Worm (Caenorhabditis elegans): ENCODE data around the gene ceh-57.
A peak's percentile ranks its signal among the peaks of the same experiment; 100 is the strongest.

ceh-57 gene

DNA sequence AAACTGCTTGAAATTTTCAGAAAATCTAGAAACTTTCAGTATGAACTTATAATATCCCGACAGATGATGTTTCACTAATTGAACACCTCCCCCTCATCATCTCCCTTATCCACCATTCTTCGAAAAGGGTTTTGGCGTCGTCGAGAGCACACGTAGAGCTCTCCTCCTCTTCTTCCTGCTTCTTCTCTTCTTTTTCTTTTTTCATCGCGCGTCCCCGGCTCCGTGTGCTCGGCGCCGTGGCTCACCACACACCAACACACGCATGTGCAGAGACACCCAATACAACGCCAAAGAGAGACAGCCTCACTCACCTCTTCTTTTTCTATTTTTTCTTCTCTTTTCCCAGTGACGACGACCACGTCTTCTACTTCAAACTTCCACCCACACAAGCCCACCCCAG lies 12.4 kb upstream of the ceh-57 start:
- TF ChIP-seq mel-28 (tag; optimal IDR thresholded peaks at IDR 0.05; ENCODE audit: borderline replicate concordance): no peak
- no peak for TF ChIP-seq ceh-27 (GFP tag; optimal IDR thresholded peaks at IDR 0.05)
- no peak for TF ChIP-seq F37B4.10 (GFP tag; IDR thresholded peaks at IDR 0.05)
- peak; percentile 53; the same call in 1 of the 2 replicates for TF ChIP-seq zfh-2 (GFP tag; conservative IDR thresholded peaks at IDR 0.05)
- no peak for TF ChIP-seq F23B12.7 (tag; optimal IDR thresholded peaks at IDR 0.05; ENCODE audit: insufficient read depth)
- TF ChIP-seq attf-3 (GFP tag; conservative IDR thresholded peaks at IDR 0.05): no peak
- no peak for TF ChIP-seq efl-1 (GFP tag; optimal IDR thresholded peaks at IDR 0.05)
- TF ChIP-seq egrh-3 (GFP tag; IDR thresholded peaks at IDR 0.05): 0 out of 2 replicates have a peak, but pooled peaks have one; percentile 30
- no peak for TF ChIP-seq B0035.1 (tag; optimal IDR thresholded peaks at IDR 0.05)
- no peak for TF ChIP-seq hmg-20 (GFP tag; IDR thresholded peaks at IDR 0.05)
- TF ChIP-seq snpc-4 (GFP tag; optimal IDR thresholded peaks at IDR 0.05): no peak
- no peak for TF ChIP-seq snpc-4 (tag; optimal IDR thresholded peaks at IDR 0.05)
- TF ChIP-seq unc-130 (GFP tag; optimal IDR thresholded peaks at IDR 0.05): no peak
- no peak for TF ChIP-seq madf-10 (tag; optimal IDR thresholded peaks at IDR 0.05)
- TF ChIP-seq ceh-91 (GFP tag; IDR thresholded peaks at IDR 0.05): no peak
- TF ChIP-seq sptf-2 (GFP tag; optimal IDR thresholded peaks at IDR 0.05): no peak
- TF ChIP-seq aptf-3 (GFP tag; IDR thresholded peaks at IDR 0.05): no peak
- no peak for TF ChIP-seq nfya-2 (GFP tag; IDR thresholded peaks at IDR 0.05)

DNA sequence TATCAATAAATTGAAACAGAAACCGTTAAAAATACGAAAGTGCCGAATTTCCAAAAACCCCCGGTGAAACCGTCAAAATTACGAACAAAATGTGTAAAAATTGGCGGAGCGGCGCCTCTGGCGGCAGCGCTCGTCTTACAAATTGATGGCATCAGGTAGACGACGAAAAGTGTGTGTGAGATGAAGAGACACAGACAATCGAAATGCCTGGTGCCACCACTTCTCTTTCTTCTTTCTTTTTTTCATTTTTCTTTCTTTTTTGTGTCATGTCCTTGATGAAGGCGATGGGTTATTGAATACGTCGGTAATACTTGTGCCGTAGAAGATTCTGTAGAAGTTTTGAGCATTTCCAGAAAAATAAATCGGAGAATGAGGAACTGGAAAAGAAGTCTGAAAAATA lies 10.8 kb upstream of the ceh-57 start:
- TF ChIP-seq hmg-1.2 (GFP tag; IDR thresholded peaks at IDR 0.05) (peak; percentile 62), F57C9.4 (tag; optimal IDR thresholded peaks at IDR 0.05) (no peak)

DNA sequence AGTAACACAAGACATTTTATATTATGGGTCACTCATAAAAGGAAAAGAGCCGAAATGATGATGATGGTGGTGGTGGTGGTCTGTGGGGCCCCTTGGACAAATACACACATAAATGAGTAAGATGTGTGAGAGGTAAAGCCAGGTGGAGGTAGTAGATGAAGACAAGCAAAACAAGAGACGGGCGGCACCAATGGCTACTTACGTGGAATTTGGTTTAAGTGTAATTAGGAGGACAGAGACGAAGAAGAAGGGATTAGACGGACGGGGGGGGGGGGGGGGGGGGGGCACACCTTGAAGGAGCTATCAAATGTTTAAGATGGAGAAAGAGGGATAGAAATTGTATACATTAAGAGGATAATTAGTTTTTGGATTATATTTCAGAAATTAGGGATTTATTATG lies 7.7 kb upstream of the ceh-57 start:
- TF ChIP-seq nfya-1 (tag; optimal IDR thresholded peaks at IDR 0.05; ENCODE audit: borderline replicate concordance, insufficient read depth): no peak
- TF ChIP-seq zfh-2 (GFP tag; conservative IDR thresholded peaks at IDR 0.05): no peak
- TF ChIP-seq lsl-1 (GFP tag; optimal IDR thresholded peaks at IDR 0.05): no peak
- no peak for TF ChIP-seq hmg-1.2 (GFP tag; IDR thresholded peaks at IDR 0.05)
- no peak for TF ChIP-seq egrh-3 (GFP tag; IDR thresholded peaks at IDR 0.05)
- no peak for TF ChIP-seq snpc-1.3 (tag; optimal IDR thresholded peaks at IDR 0.05; ENCODE audit: insufficient read depth)
- no peak for TF ChIP-seq dpff-1 (tag; optimal IDR thresholded peaks at IDR 0.05)
- TF ChIP-seq ztf-28 (GFP tag; IDR thresholded peaks at IDR 0.05): no peak
- no peak for TF ChIP-seq attf-5 (GFP tag; optimal IDR thresholded peaks at IDR 0.05)

DNA sequence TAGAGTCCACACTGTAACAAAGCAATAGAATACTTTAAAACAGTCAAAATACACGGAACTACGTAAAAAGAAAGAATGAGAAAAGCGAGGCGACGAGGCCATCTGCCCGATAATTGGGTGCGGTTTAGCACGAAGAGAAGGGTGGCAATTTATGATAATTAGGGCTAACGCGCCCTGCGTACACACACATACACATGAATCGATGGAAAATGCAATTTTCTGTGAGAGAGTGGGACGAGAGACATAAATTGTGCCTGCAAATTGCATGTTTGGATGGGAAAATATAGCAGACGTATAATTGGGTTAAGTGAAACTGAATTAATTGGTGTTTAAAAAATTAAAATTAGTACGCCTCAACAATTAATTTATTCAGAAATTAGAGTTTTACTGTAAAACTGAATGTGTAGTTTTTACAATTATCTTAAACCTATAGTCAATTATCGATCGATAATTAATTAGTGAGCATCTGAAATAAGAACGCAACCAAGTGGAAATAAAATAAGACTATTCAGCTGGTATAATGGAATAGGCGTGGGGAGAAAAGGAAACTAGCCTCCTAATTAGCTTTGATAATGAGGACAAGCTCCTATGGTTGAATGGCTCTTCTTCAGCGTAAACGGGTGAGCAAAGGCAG lies 6.6 kb upstream of the ceh-57 start:
- TF ChIP-seq F39B2.1 (GFP tag; IDR thresholded peaks at IDR 0.05): no peak
- TF ChIP-seq fkh-3 (tag; optimal IDR thresholded peaks at IDR 0.05): no peak
- TF ChIP-seq madf-6 (GFP tag; IDR thresholded peaks at IDR 0.05): no peak
- no peak for TF ChIP-seq ZK185.1 (tag; optimal IDR thresholded peaks at IDR 0.05; ENCODE audit: poor library complexity, severe bottlenecking)
- no peak for TF ChIP-seq F49E8.2 (tag; optimal IDR thresholded peaks at IDR 0.05; ENCODE audit: insufficient read depth)
- no peak for TF ChIP-seq bed-1 (GFP tag; IDR thresholded peaks at IDR 0.05)
- TF ChIP-seq lsl-1 (GFP tag; optimal IDR thresholded peaks at IDR 0.05): no peak
- no peak for TF ChIP-seq mcd-1 (GFP tag; IDR thresholded peaks at IDR 0.05)
- no peak for TF ChIP-seq F22D6.2 (tag; optimal IDR thresholded peaks at IDR 0.05)
- no peak for TF ChIP-seq nhr-27 (tag; optimal IDR thresholded peaks at IDR 0.05)
- TF ChIP-seq hlh-26 (GFP tag; conservative IDR thresholded peaks at IDR 0.05): no peak
- TF ChIP-seq lag-1 (GFP tag; IDR thresholded peaks at IDR 0.05): no peak
- no peak for TF ChIP-seq aptf-2 (GFP tag; conservative IDR thresholded peaks at IDR 0.05)
- no peak for TF ChIP-seq Y53G8AR.9 (GFP tag; conservative IDR thresholded peaks at IDR 0.05)
- no peak for TF ChIP-seq ztf-3 (GFP tag; optimal IDR thresholded peaks at IDR 0.05)
- no peak for TF ChIP-seq lin-26 (GFP tag; IDR thresholded peaks at IDR 0.05)
- TF ChIP-seq lin-35 (GFP tag; optimal IDR thresholded peaks at IDR 0.05): no peak
- TF ChIP-seq F10E7.11 (tag; optimal IDR thresholded peaks at IDR 0.05): no peak

Data from whole organism, young adult.